Fruit fly (Drosophila melanogaster): ENCODE measurements around the gene fid.

The fid gene

dm6 chr3R:26017771-26018731 is 48.2 kb downstream of the fid start (continued):
- TF ChIP-seq CoRest (tag; optimal IDR thresholded peaks at IDR 0.05) (peak; percentile 92), CG10366 (GFP tag; IDR thresholded peaks at IDR 0.05) (peak; percentile 34), pum (GFP tag; optimal IDR thresholded peaks at IDR 0.05) (no peak), ap (GFP tag; IDR thresholded peaks at IDR 0.05) (peak; percentile 60), CG12219 (GFP tag; optimal IDR thresholded peaks at IDR 0.05) (peak; percentile 56), cg (GFP tag; optimal IDR thresholded peaks at IDR 0.05) (no peak), danr (GFP tag; IDR thresholded peaks at IDR 0.05) (peak; percentile 37; the same call in 1 of the 2 replicates), CG31441 (GFP tag; IDR thresholded peaks at IDR 0.05) (peak; percentile 96), Hsf (GFP tag; optimal IDR thresholded peaks at IDR 0.05) (no peak), scrt (GFP tag; optimal IDR thresholded peaks at IDR 0.05) (peak; percentile 40), Med (GFP tag) (no peak), CG2199 (GFP tag; IDR thresholded peaks at IDR 0.05) (no peak), wdn (GFP tag; IDR thresholded peaks at IDR 0.05) (no peak), tx (GFP tag; optimal IDR thresholded peaks at IDR 0.05) (no peak), CG2116 (GFP tag; optimal IDR thresholded peaks at IDR 0.05) (peak; percentile 54), fru (optimal IDR thresholded peaks at IDR 0.05) (no peak), sisA (GFP tag; IDR thresholded peaks at IDR 0.05) (peak; percentile 42; the same call in 1 of the 2 replicates), Trl (optimal IDR thresholded peaks at IDR 0.05) (no peak), Trl (GFP tag; optimal IDR thresholded peaks at IDR 0.05) (peak; percentile 13), CG11398 (GFP tag; optimal IDR thresholded peaks at IDR 0.05) (no peak), CG9437 (GFP tag; optimal IDR thresholded peaks at IDR 0.05) (peak; percentile 78), CG12942 (GFP tag; optimal IDR thresholded peaks at IDR 0.05) (peak; percentile 47), zen (tag; optimal IDR thresholded peaks at IDR 0.05) (peak; percentile 95), eyg (GFP tag; optimal IDR thresholded peaks at IDR 0.05) (no peak), Fer2 (tag; optimal IDR thresholded peaks at IDR 0.05) (no peak), lov (optimal IDR thresholded peaks at IDR 0.05) (no peak), lov (GFP tag; IDR thresholded peaks at IDR 0.05) (no peak), Awh (GFP tag; IDR thresholded peaks at IDR 0.05) (peak; percentile 50), ato (GFP tag; IDR thresholded peaks at IDR 0.05; ENCODE audit: partially characterized antibody) (no peak), CG11456 (GFP tag; IDR thresholded peaks at IDR 0.05) (no peak), H15 (GFP tag; IDR thresholded peaks at IDR 0.05) (peak; percentile 34; the same call in 1 of the 3 replicates), fd102C (GFP tag; optimal IDR thresholded peaks at IDR 0.05) (peak; percentile 86), Six4 (GFP tag; optimal IDR thresholded peaks at IDR 0.05) (peak; percentile 57), CG6175 (GFP tag; IDR thresholded peaks at IDR 0.05) (no peak), insv (GFP tag; optimal IDR thresholded peaks at IDR 0.05) (peak in 1 of 2 experiments; percentile 81), CG15514 (GFP tag; optimal IDR thresholded peaks at IDR 0.05) (no peak), CG6854 (GFP tag; optimal IDR thresholded peaks at IDR 0.05) (no peak), tio (GFP tag; optimal IDR thresholded peaks at IDR 0.05) (peak; percentile 79), Ravus (GFP tag; IDR thresholded peaks at IDR 0.05) (no peak), emc (GFP tag; optimal IDR thresholded peaks at IDR 0.05) (no peak), CG8478 (optimal IDR thresholded peaks at IDR 0.05) (no peak), tll (GFP tag; optimal IDR thresholded peaks at IDR 0.05) (peak in 1 of 2 experiments; percentile 91), CG11723 (GFP tag; optimal IDR thresholded peaks at IDR 0.05) (peak; percentile 74), CG4617 (GFP tag; optimal IDR thresholded peaks at IDR 0.05; ENCODE audit: borderline replicate concordance) (peak; percentile 62), Optix (GFP tag; IDR thresholded peaks at IDR 0.05) (no peak), CG17186 (GFP tag; optimal IDR thresholded peaks at IDR 0.05) (peak; percentile 17), amos (GFP tag; IDR thresholded peaks at IDR 0.05; ENCODE audit: partially characterized antibody) (no peak), CG11696 (GFP tag; IDR thresholded peaks at IDR 0.05) (no peak), Fer3 (tag; optimal IDR thresholded peaks at IDR 0.05) (peak; percentile 38), Side (GFP tag; optimal IDR thresholded peaks at IDR 0.05) (no peak)
